Fruit fly (Drosophila melanogaster) whole organism, larva: ENCODE results near the gene Pop2.

Experiments
- noc ChIP-seq: fragments of 200-800 bp; sonication (Bioruptor generic); optimal IDR thresholded peaks from 3 replicates; lab custom pipeline; 2019; ENCODE audit warnings: missing biosample characterization, mild to moderate bottlenecking, missing genetic modification characterization, moderate library complexity

Pop2 gene

dm6 chr3L:12021903-12022302 is 19.2 kb upstream of the Pop2 start:
- TF ChIP-seq noc (tag; lab: Kevin White, UChicago), result no peak

DNA sequence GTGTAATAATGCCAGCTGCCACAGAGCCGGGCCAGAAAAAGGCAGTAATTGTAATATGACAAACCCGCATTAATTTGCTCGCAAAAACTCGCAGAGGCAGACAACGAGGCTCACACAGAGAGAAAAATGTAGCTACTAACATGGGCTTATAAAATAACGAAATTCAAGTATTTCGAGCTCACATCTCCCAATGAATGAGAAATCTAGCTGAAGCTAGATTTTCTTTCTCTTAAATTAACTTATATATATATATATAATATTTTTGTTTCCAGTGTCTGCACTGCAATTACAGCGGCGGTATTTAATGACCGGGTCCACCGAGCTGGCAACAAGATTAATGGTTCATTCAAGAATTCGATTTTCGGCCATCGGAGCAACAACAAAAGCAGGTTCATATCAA is 13.5 kb upstream of the Pop2 start:
- no peak for TF ChIP-seq noc (tag; lab: Kevin White, UChicago)

dm6 chr3L:12014272-12014671 is 11.6 kb upstream of the Pop2 start:
- no peak for TF ChIP-seq noc (tag; lab: Kevin White, UChicago)

DNA sequence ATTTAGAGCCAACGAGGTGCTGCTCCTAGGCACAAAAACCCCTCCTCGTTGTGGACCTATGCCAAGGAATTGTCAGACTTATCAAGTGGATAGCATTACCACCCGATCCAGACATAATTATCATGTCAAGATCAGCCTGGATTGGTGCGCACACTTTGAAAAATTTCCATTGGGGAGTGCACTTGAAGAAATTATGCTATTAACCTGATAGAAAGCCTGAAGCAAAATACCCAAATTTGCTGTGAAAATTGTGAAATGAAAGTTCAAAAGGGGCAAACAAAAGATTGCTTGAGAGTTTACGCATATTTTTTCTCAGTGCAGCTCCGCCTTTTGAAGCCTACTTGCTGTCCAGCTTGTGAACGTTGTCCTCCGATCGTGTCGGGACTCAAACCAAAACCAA is 11.0 kb upstream of the Pop2 start:
- no peak for TF ChIP-seq noc (tag; lab: Kevin White, UChicago)

- TF ChIP-seq noc (tag; lab: Kevin White, UChicago), result no peak
These were observed 5.2 kb upstream of the Pop2 start for dm6 chr3L:12007945-12008344.

- no peak for TF ChIP-seq noc (tag; lab: Kevin White, UChicago)
These were observed 1.4 kb upstream of the Pop2 start for dm6 chr3L:12004136-12004535.

dm6 chr3L:12003457-12003856 is 742 bp upstream of the Pop2 start:
- TF ChIP-seq noc (tag; lab: Kevin White, UChicago), result no peak

dm6 chr3L:11997959-11998358 is 4.8 kb downstream of the Pop2 start, which contains the start of gene Grip163:
Grip163 (minus strand) TSS chr3L:11998138.
- no peak for TF ChIP-seq noc (tag; lab: Kevin White, UChicago)

DNA sequence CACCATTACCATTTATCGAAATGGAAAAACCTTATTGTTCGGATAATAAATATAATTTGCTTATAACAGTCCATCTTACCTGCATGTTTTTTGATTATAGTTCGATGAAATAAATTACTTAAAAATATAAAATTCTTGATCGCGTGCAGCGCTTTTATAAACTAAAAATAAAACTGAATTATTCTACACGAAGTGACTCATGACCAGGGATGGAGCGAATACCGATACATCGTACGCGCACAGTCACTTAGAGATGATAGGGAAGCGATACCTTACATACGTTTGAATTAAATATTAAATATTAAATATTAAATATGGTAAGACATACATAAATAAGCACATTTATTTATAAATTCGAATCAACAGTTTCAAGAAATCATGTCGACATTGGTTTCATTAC is 9.8 kb downstream of the Pop2 start, which contains the start of gene viaf:
viaf (minus strand) TSS at position 220 of the 400 bp plus-strand sequence.
- TF ChIP-seq noc (tag; lab: Kevin White, UChicago), result no peak

DNA sequence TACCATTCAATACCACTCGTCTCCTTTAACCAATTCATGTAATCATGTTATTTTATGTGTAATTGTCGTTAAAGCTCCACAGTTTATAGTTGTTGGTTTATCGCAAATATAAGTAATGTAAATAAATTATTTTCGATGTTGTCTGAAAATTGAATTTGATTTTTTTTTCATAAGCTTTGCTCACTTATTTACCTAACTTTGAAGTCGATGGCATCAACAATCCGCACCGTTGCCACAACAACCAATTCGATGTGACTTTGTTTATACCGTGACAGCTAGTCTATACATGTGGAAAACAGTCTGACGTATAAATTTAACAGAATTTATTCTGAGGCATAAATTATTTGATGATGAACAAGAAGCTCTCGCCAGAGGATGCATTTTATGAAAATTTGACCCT is 12.3 kb downstream of the Pop2 start, which contains the start of gene CG6931:
CG6931 (plus strand) TSS at position 301 of the 400 bp plus-strand sequence.
- TF ChIP-seq noc (tag; lab: Kevin White, UChicago), result no peak

DNA sequence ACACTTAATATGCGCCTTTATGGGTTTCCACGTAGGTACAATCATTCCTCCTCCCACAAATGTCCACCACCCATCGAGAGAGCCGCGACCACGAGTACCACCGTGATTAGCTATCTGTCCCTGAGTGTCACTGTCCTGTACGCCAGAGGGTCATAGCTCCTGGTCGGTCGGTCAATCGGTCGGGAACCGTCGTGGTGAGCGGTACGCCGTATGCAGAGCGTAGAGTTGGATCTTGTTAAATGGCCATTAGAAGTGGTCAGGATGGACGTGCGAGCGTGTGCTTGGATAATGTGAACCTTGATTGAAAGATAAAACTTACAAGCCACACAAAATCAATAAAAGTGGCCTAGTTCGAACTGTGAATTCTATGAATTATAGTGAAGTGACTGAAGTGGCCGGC is 18.1 kb downstream of the Pop2 start, which contains the start of gene CG6938:
CG6938 (plus strand) TSS at position 301 of the 400 bp plus-strand sequence.
- TF ChIP-seq noc (tag; lab: Kevin White, UChicago), result no peak

DNA sequence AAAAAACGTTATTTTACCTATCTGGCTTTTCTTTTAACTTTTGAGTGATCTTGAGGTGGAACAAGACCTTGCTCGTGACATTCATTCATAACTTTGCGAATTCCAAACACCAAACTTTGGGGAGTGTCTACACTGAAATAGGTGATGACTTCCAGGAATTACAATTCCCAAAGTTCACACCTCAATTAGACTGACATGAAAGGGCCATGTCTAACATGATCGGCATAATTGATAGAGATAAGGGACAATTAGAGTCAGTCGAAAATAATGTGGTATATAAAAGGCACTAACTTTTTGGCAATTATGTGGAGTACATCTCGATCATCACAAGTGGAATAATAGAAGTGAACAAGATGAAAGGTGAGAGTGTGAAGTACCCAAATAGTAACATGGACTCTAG is 26.9 kb downstream of the Pop2 start, which contains the start of gene CG43896:
CG43896 (plus strand) TSS at position 301 of the 400 bp plus-strand sequence.
- no peak for TF ChIP-seq noc (tag; lab: Kevin White, UChicago)

dm6 chr3L:11974605-11975004 is 28.1 kb downstream of the Pop2 start, which contains the start of gene CG14125:
CG14125 (plus strand) TSS chr3L:11974905.
- no peak for TF ChIP-seq noc (tag; lab: Kevin White, UChicago)

- TF ChIP-seq noc (tag; lab: Kevin White, UChicago), result no peak
These were observed 29.0 kb downstream of the Pop2 start, which contains the start of gene CG42397 for dm6 chr3L:11973690-11974089. CG42397 (minus strand) TSS chr3L:11973790.

DNA sequence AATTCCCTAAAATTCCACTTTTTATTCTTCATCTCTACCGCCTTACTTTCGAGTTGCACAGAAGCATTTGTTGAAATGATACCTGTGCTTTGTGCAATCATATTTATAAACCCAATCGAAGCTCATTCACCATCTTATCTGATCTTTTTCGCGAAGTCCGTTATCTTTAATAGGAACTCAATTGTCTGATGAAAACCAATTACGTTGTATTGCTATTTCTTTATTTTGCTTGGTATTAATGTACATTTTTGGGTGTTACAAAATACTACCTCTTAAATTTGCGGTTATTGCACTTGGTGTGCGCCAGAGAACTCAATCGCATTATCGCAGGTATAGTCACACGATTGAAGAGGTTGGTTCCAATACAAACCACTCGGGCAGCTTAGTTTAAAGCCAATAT is 29.8 kb downstream of the Pop2 start, which contains the start of gene Muc68E:
Muc68E (minus strand) TSS at position 101 of the 400 bp plus-strand sequence.
- TF ChIP-seq noc (tag; lab: Kevin White, UChicago), result no peak

dm6 chr3L:11966104-11966503 is 36.6 kb downstream of the Pop2 start, which contains the start of gene prc:
prc (minus strand) TSS chr3L:11966131.
- no peak for TF ChIP-seq noc (tag; lab: Kevin White, UChicago)

DNA sequence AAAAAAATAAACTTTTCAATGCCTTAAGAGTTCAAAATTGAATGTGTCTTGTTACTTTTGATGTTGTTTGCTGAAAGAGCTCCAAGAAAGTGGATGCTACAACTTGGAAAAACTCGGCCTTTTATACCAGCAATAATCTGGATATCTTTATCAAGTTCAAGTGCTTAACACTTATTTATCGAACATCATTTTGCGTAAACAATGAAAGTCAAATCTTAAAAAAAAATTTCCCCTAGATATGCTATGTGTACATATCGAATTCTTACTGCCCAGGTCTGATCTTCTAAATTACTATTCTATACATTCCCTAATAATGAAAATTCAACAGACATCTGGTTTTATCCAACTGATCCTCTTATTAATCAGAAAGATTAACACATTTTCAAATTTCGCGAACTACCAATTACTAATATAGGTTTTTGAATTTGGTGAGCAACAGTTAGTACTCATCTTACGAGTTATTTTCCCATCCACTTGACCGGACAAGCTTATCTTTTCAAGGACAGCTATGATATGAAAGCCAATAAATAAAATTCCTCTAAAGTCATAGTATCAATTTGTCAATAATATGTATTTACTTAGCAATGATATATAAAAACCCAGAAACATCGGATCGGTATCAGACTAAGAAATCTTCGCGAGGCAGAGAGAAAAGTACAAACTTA is 44.9 kb downstream of the Pop2 start, which contains the start of the genes CG11570 and CG43294:
CG11570 (minus strand) TSS at position 101 of the 665 bp plus-strand sequence.
CG43294 (plus strand) TSS at position 615 of the 665 bp plus-strand sequence.
- no peak for TF ChIP-seq noc (tag; lab: Kevin White, UChicago)
